Worm (Caenorhabditis elegans) whole organism, midembryonic: ENCODE results near the gene C01C4.2.

Experiments used
- T22C8.4 ChIP-seq: fragments of 200-800 bp; sonication (Bioruptor generic); IDR thresholded peaks from 2 replicates; pipeline ENCODE4 v1.3.6; 2022; ENCODE audit warnings: missing genetic modification characterization, missing compliant biosample characterization
- cog-1 ChIP-seq: sonication (generic microtip); optimal IDR thresholded peaks from 2 replicates; lab custom pipeline; 2016; ENCODE audit warnings: missing genetic modification characterization, missing compliant biosample characterization
- flt-1 ChIP-seq: fragments of 200-800 bp; sonication (Bioruptor generic); IDR thresholded peaks from 2 replicates; pipeline ENCODE4 v1.3.6; 2022; ENCODE audit warnings: missing genetic modification characterization, missing compliant biosample characterization
- klf-2 ChIP-seq: fragments of 200-800 bp; sonication (Bioruptor generic); conservative IDR thresholded peaks from 2 replicates; pipeline ENCODE4 v1.3.6; 2022; ENCODE audit warnings: missing genetic modification reagents, missing genetic modification characterization, missing compliant biosample characterization
- med-1 ChIP-seq: sonication (generic microtip); optimal IDR thresholded peaks from 2 replicates; lab custom pipeline; 2017; ENCODE audit warnings: missing genetic modification characterization, mild to moderate bottlenecking, missing compliant biosample characterization, antibody characterized with exemption, missing genetic modification reagents; ENCODE audit not compliant: insufficient read depth
- ref-1 ChIP-seq: fragments of 200-800 bp; sonication (Bioruptor generic); conservative IDR thresholded peaks from 2 replicates; pipeline ENCODE4 v1.3.6; 2022; ENCODE audit warnings: missing genetic modification reagents, missing genetic modification characterization, missing compliant biosample characterization
- tab-1 ChIP-seq: fragments of 200-800 bp; sonication (Bioruptor generic); IDR thresholded peaks from 2 replicates; pipeline ENCODE4 v1.3.6; 2022; ENCODE audit warnings: missing genetic modification characterization, missing compliant biosample characterization
- ztf-23 ChIP-seq: fragments of 200-800 bp; sonication (Bioruptor generic); IDR thresholded peaks from 2 replicates; pipeline ENCODE4 v1.3.6; 2022; ENCODE audit warnings: missing genetic modification reagents, missing genetic modification characterization, missing compliant biosample characterization
- ztf-29 ChIP-seq: fragments of 200-800 bp; sonication (Bioruptor generic); IDR thresholded peaks from 2 replicates; pipeline ENCODE4 v1.3.6; 2022; ENCODE audit warnings: missing genetic modification reagents, missing genetic modification characterization, missing compliant biosample characterization

C01C4.2 gene

DNA sequence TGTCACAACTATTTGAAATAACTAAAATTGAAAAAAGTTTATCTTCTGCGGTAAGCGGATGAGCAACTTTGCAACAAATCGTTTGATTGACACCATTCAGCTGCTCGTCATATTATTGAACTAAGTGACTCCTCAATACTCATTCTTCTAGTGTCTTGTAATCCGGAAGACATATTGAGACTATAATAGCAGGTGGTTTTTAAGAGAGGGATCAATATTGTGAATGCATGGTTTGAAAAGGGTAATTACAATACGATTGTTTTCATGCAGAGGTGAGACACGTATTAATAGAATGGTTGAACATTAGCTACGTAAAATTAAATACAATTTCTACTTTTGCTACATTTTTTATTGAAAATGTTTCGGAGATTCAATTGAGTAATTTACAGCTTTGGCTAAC, 28.3 kb downstream of the C01C4.2 start:
- no peak for TF ChIP-seq T22C8.4
- no peak for TF ChIP-seq klf-2 (GFP tag; lab: Robert Waterston, UW)
- no peak for TF ChIP-seq ztf-23 (GFP tag; lab: Robert Waterston, UW)
- TF ChIP-seq ref-1 (GFP tag; lab: Robert Waterston, UW): no peak
- no peak for TF ChIP-seq tab-1 (GFP tag; lab: Robert Waterston, UW)
- no peak for TF ChIP-seq cog-1 (tag; lab: Kevin White, UChicago)
- TF ChIP-seq med-1: no peak
- no peak for TF ChIP-seq ztf-29 (GFP tag; lab: Robert Waterston, UW)
- TF ChIP-seq flt-1 (GFP tag; lab: Robert Waterston, UW): no peak

DNA sequence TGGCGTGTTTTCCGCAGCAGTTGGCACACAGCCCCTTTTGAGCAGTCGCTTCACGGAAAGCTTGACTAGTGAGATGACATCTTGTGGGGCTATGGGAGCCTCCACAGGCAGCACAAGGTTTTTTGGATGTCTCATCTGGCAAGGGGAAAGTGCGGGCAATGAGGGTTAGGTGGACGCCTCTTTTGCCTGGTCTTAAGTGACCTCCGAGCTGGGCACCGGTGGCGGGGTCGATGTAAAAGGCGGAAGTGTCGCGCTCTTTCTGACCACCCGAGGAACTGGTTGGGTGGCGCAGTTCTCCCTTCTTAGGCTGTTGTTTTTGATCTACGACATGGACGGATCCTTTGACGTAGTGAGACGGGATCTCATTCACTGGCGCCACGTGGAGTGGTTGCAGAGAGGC, 36.5 kb downstream of the C01C4.2 start:
- TF ChIP-seq ref-1 (GFP tag; lab: Robert Waterston, UW): no peak
- no peak for TF ChIP-seq klf-2 (GFP tag; lab: Robert Waterston, UW)

DNA sequence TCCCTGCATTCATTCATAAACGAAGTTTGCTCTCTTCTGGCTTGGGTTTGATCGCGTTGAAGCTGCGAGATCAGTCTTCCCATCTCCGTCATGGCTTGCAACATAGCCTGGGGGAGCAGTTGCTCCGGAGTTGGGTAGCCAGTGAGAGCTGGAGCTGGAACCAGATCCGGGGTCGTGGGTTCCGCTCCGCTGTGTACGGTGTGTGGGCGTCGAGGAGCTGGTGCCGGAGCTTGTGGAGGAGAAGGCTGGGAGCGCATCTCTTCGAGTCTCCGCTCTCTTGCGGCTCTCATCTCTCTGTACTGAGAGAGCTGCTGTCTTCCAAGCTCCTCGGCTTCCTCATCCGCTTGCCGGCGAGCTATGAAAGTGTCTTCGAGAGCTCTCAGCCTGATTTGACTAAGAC, 37.5 kb downstream of the C01C4.2 start:
- TF ChIP-seq tab-1 (GFP tag; lab: Robert Waterston, UW) (0 out of 2 replicates have a peak, but pooled peaks have one; percentile 11), flt-1 (GFP tag; lab: Robert Waterston, UW) (no peak)

DNA sequence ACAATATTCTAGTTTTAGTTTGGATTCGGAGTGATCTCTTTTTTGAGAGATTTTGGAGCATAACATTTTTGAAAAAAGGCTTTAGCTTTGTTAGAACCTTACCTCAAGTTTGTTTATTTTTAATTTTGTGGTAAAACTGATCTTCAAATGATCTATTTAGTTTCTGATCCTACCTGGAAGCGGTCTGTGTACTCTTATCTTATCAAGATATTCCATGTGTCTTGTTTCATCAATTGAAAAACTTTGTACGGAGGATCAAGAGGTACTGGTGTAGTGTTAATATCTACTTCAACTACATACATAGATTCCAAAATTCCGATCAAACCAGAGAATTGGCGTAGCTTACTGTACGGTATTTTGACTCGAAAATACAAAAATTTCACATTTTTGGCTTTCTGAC, 40.9 kb downstream of the C01C4.2 start:
- no peak for TF ChIP-seq klf-2 (GFP tag; lab: Robert Waterston, UW)

DNA sequence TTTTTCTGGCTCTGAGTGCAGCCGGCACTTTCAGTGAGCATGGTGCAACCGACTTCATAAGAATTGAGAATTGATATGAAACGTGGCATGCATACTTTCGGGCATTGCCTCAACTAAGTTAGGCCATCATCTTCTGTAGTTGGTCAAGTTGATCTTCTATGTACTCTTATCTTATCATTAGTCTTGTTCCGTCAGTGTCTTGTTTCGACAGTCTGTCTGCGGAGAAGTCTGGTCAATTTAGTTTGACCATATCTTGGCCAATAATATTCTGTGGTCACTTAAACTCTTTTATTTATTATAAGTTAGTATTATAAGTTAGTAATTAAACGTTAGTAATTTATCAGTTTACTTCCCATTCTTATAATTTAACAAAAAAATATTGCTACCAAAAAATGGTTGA, 41.3 kb downstream of the C01C4.2 start:
- TF ChIP-seq med-1 (no peak), ref-1 (GFP tag; lab: Robert Waterston, UW) (no peak), flt-1 (GFP tag; lab: Robert Waterston, UW) (no peak), T22C8.4 (no peak), ztf-29 (GFP tag; lab: Robert Waterston, UW) (no peak), klf-2 (GFP tag; lab: Robert Waterston, UW) (no peak), ztf-23 (GFP tag; lab: Robert Waterston, UW) (no peak), tab-1 (GFP tag; lab: Robert Waterston, UW) (no peak), cog-1 (tag; lab: Kevin White, UChicago) (no peak)

DNA sequence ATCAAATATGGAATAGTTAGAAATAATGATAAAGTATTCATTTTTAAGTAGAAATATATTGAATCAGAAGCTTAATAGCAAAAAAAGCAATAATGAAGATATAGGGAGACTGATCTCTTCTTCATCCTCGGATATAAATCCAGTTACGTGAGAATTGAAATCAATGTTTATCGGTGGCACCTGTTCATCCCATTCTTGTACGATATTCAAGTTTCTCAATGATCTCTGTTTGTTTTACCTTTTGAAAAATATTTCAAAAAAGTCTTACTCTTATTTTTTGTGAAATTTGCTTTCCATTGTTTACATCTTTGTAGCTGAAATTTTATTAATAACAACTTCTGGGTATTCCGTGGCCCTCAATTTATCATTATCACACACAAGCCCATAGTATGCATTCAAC, 43.5 kb downstream of the C01C4.2 start, which contains the start of gene T14G12.12:
T14G12.12 (minus strand) TSS at position 101 of the 400 bp plus-strand sequence.
- no peak for TF ChIP-seq cog-1 (tag; lab: Kevin White, UChicago)
- TF ChIP-seq ref-1 (GFP tag; lab: Robert Waterston, UW): no peak

DNA sequence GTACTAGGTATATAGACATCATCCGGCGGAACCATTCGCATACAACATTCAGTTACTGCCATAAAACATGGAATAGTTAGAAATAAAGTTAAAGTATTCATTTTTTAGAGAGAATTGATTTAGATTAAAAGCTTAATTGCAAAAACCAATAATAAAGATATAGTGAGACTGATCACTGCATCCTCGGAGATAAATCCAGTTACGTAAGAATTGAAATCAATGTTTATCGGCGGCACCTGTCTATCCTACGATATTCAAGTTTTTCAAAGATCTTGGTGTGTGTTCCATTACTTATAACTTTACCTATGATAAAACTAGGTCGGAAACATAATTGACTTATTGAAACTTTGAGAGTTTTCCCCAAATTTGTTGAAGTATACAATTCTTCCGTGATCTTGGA, 44.4 kb downstream of the C01C4.2 start, which contains the start of gene T14G12.6:
T14G12.6 (minus strand) TSS at position 101 of the 400 bp plus-strand sequence.
- TF ChIP-seq tab-1 (GFP tag; lab: Robert Waterston, UW) (no peak), T22C8.4 (no peak), klf-2 (GFP tag; lab: Robert Waterston, UW) (no peak), ztf-29 (GFP tag; lab: Robert Waterston, UW) (no peak), ref-1 (GFP tag; lab: Robert Waterston, UW) (no peak), cog-1 (tag; lab: Kevin White, UChicago) (no peak), flt-1 (GFP tag; lab: Robert Waterston, UW) (no peak), ztf-23 (GFP tag; lab: Robert Waterston, UW) (no peak), med-1 (no peak)

DNA sequence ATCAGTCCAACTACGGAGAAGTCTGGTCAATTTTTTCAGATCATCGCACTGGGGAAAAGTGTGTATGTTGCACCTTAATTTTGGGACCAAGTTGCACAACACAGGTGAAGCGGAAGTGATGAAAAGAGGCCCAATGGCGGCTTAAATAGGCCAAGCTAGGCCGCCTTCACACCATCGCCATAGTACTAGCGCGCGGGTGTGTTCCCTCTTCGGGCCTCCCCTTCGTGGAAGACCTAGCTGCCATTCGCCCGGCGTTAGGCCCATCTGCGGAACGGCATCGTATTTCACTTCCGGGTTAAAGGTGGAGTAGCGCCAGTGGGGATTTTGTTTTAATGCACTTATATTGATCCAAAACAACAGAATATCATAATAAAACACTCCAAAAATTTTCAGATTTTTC, 44.9 kb downstream of the C01C4.2 start:
- TF ChIP-seq klf-2 (GFP tag; lab: Robert Waterston, UW) (no peak), ztf-23 (GFP tag; lab: Robert Waterston, UW) (no peak), tab-1 (GFP tag; lab: Robert Waterston, UW) (0 out of 2 replicates have a peak, but pooled peaks have one; percentile 44), cog-1 (tag; lab: Kevin White, UChicago) (no peak), T22C8.4 (no peak), flt-1 (GFP tag; lab: Robert Waterston, UW) (no peak)

DNA sequence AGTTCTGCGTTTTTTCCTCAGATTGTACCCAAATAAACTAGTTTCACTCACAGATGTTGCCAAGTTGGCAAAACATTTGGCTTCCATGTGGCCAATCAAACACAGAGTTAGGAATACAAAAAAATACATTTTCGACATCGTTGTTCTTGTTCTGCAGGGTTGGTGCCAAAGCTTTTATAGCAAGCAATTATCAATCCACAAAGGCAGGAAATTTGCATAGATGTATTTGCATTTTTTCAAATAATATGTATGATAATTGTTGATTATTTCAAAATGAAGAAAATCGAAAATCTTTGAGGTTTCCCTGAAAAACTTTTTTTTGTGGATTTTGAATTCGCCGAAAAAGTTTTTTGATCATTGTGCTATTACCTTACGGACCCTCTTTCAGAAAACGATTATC, 47.5 kb downstream of the C01C4.2 start, which contains the start of gene T14G12.11:
T14G12.11 (minus strand) TSS at position 138 of the 400 bp plus-strand sequence.
- no peak for TF ChIP-seq ztf-29 (GFP tag; lab: Robert Waterston, UW)
- no peak for TF ChIP-seq ztf-23 (GFP tag; lab: Robert Waterston, UW)
- TF ChIP-seq cog-1 (tag; lab: Kevin White, UChicago): no peak
- no peak for TF ChIP-seq flt-1 (GFP tag; lab: Robert Waterston, UW)
- no peak for TF ChIP-seq tab-1 (GFP tag; lab: Robert Waterston, UW)
- TF ChIP-seq klf-2 (GFP tag; lab: Robert Waterston, UW): no peak
- no peak for TF ChIP-seq med-1
- TF ChIP-seq T22C8.4: no peak
- TF ChIP-seq ref-1 (GFP tag; lab: Robert Waterston, UW): no peak

DNA sequence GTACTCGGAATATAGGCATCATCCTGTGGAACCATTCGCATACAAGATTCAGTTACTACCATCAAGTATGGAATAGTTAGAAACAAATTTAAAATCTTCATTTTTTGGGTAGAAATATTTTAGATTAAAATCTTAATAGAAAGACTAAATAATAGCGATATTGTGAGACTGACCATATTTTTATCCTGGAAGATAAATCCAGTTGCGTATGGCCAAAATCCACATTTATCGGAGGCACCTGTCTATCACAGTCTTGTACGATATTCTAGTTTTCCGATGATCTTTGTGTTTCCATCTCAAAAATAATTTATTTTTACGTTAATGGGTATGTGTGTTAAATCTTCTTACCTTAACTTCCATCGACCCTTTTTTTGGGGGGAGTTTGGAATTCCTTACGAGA, 49.4 kb downstream of the C01C4.2 start, which contains the start of gene F47B7.3:
F47B7.3 (minus strand) TSS at position 101 of the 400 bp plus-strand sequence.
- TF ChIP-seq T22C8.4 (no peak), klf-2 (GFP tag; lab: Robert Waterston, UW) (no peak), ztf-29 (GFP tag; lab: Robert Waterston, UW) (no peak), tab-1 (GFP tag; lab: Robert Waterston, UW) (no peak), flt-1 (GFP tag; lab: Robert Waterston, UW) (no peak), ztf-23 (GFP tag; lab: Robert Waterston, UW) (no peak), ref-1 (GFP tag; lab: Robert Waterston, UW) (no peak), med-1 (no peak), cog-1 (tag; lab: Kevin White, UChicago) (no peak)

DNA sequence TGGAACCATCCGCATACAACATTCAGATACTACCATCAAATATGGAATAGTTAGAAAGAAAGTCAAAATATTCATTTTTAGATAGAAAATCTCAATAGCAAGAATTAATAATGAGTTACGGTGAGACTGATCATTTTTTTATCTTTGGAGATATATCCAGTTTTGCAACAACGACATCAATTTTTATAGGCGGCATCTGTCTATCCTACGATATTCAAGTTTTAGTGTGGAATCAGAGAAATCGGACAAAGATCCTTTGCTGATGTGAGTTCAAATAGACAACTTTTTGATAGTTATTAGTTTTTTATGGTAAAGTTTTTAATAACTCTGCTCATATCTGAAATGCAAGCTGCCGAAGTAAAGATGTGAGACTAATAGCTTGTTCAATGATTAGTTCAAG, 51.7 kb downstream of the C01C4.2 start, which contains the start of gene F47B7.4:
F47B7.4 (minus strand) TSS at position 101 of the 400 bp plus-strand sequence.
- TF ChIP-seq ztf-23 (GFP tag; lab: Robert Waterston, UW) (no peak), cog-1 (tag; lab: Kevin White, UChicago) (no peak), tab-1 (GFP tag; lab: Robert Waterston, UW) (no peak), ref-1 (GFP tag; lab: Robert Waterston, UW) (no peak)
